Worm (Caenorhabditis elegans) whole organism, L2 larva: ENCODE data around the gene C04G6.11.

ENCODE experiments used
- C34F6.9 ChIP-seq: fragments of 150-350 bp; optimal IDR thresholded peaks from 2 replicates; lab custom pipeline; 2014; ENCODE audit warnings: missing biosample characterization, missing genetic modification characterization
- F13H6.1 ChIP-seq: sonication (generic microtip); optimal IDR thresholded peaks from 2 replicates; lab custom pipeline; 2016; ENCODE audit warnings: missing genetic modification characterization, missing compliant biosample characterization
- R02D3.7 ChIP-seq: fragments of 150-350 bp; optimal IDR thresholded peaks from 2 replicates; lab custom pipeline; 2014; ENCODE audit warnings: missing biosample characterization, missing genetic modification characterization
- Y55F3AM.14 ChIP-seq: fragments of 200-800 bp; sonication (Bioruptor generic); optimal IDR thresholded peaks from 2 replicates; lab custom pipeline; 2018; ENCODE audit warnings: mild to moderate bottlenecking, missing genetic modification characterization, missing compliant biosample characterization
- ZK546.5 ChIP-seq: sonication (generic microtip); optimal IDR thresholded peaks from 2 replicates; lab custom pipeline; 2017; ENCODE audit warnings: missing biosample characterization, missing genetic modification characterization
- alr-1 ChIP-seq: fragments of 150-350 bp; optimal IDR thresholded peaks from 2 replicates; lab custom pipeline; 2014; ENCODE audit warnings: missing biosample characterization, missing genetic modification characterization
- blmp-1 ChIP-seq: sonication (generic microtip); optimal IDR thresholded peaks from 2 replicates; lab custom pipeline; 2017; ENCODE audit warnings: missing genetic modification characterization, mild to moderate bottlenecking, missing compliant biosample characterization, antibody characterized with exemption, moderate library complexity; ENCODE audit not compliant: insufficient read depth
- ceh-16 ChIP-seq: fragments of 150-350 bp; optimal IDR thresholded peaks from 2 replicates; lab custom pipeline; 2014; ENCODE audit warnings: missing biosample characterization, missing genetic modification characterization
- ceh-82 ChIP-seq: fragments of 150-350 bp; optimal IDR thresholded peaks from 2 replicates; lab custom pipeline; 2014; ENCODE audit warnings: missing biosample characterization, missing genetic modification characterization
- crh-2 ChIP-seq: sonication (generic microtip); optimal IDR thresholded peaks from 2 replicates; lab custom pipeline; 2017; ENCODE audit warnings: missing biosample characterization, missing genetic modification characterization
- egl-27 ChIP-seq: sonication (generic microtip); optimal IDR thresholded peaks from 3 replicates; lab custom pipeline; 2017; ENCODE audit warnings: missing biosample characterization, missing genetic modification reagents, missing genetic modification characterization
- elt-3 ChIP-seq: sonication (generic microtip); optimal IDR thresholded peaks from 2 replicates; lab custom pipeline; 2017; ENCODE audit warnings: missing biosample characterization, missing genetic modification characterization
- fos-1 ChIP-seq: fragments of 150-350 bp; optimal IDR thresholded peaks from 2 replicates; lab custom pipeline; 2014; ENCODE audit warnings: missing biosample characterization, missing genetic modification characterization
- gmeb-1 ChIP-seq: fragments of 150-350 bp; optimal IDR thresholded peaks from 2 replicates; lab custom pipeline; 2014; ENCODE audit warnings: missing biosample characterization, missing genetic modification characterization
- lin-11 ChIP-seq: fragments of 150-350 bp; sonication (generic microtip); optimal IDR thresholded peaks from 2 replicates; lab custom pipeline; 2014; ENCODE audit warnings: missing biosample characterization, missing genetic modification characterization, inconsistent platforms, mixed read lengths
- lin-13 ChIP-seq: fragments of 150-350 bp; optimal IDR thresholded peaks from 2 replicates; lab custom pipeline; 2014; ENCODE audit warnings: missing biosample characterization, missing genetic modification reagents, missing genetic modification characterization
- lin-39 ChIP-seq: fragments of 150-350 bp; optimal IDR thresholded peaks from 2 replicates; lab custom pipeline; 2014; ENCODE audit warnings: missing biosample characterization, missing genetic modification reagents, missing genetic modification characterization
- lsy-2 ChIP-seq, 2 experiments: fragments of 150-350 bp in 1 of 2; sonication (generic microtip) in 1 of 2; optimal IDR thresholded peaks; 2 replicates each; lab custom pipeline; 2014 to 2017; ENCODE audit warnings: missing biosample characterization in 2 of 2, missing genetic modification characterization in 2 of 2
- mbf-1 ChIP-seq: sonication (generic microtip); optimal IDR thresholded peaks from 2 replicates; lab custom pipeline; 2017; ENCODE audit warnings: missing biosample characterization, missing genetic modification characterization
- mdl-1 ChIP-seq, 2 experiments: fragments of 150-350 bp in 1 of 2; sonication (generic microtip) in 1 of 2; optimal IDR thresholded peaks; 2 replicates each; lab custom pipeline; 2017; ENCODE audit warnings: missing biosample characterization in 2 of 2, missing genetic modification characterization in 2 of 2
- nhr-10 ChIP-seq: sonication (generic microtip); optimal IDR thresholded peaks from 2 replicates; lab custom pipeline; 2017; ENCODE audit warnings: missing biosample characterization, missing genetic modification characterization
- nhr-11 ChIP-seq: fragments of 150-350 bp; optimal IDR thresholded peaks from 2 replicates; lab custom pipeline; 2014; ENCODE audit warnings: missing biosample characterization, missing genetic modification characterization
- nhr-12 ChIP-seq: fragments of 150-350 bp; optimal IDR thresholded peaks from 2 replicates; lab custom pipeline; 2014; ENCODE audit warnings: missing biosample characterization, missing genetic modification characterization
- nhr-129 ChIP-seq: fragments of 150-350 bp; optimal IDR thresholded peaks from 2 replicates; lab custom pipeline; 2014; ENCODE audit warnings: missing biosample characterization, missing genetic modification characterization
- nhr-21 ChIP-seq: fragments of 150-350 bp; optimal IDR thresholded peaks from 2 replicates; lab custom pipeline; 2014; ENCODE audit warnings: missing biosample characterization, missing genetic modification characterization
- nhr-25 ChIP-seq: fragments of 150-350 bp; sonication (generic microtip); optimal IDR thresholded peaks from 3 replicates; lab custom pipeline; 2014; ENCODE audit warnings: missing biosample characterization, missing genetic modification characterization
- nhr-77 ChIP-seq: fragments of 150-350 bp; optimal IDR thresholded peaks from 2 replicates; lab custom pipeline; 2014; ENCODE audit warnings: missing biosample characterization, missing genetic modification characterization
- peb-1 ChIP-seq: fragments of 150-350 bp; optimal IDR thresholded peaks from 2 replicates; lab custom pipeline; 2014; ENCODE audit warnings: missing biosample characterization, missing genetic modification characterization
- sem-4 ChIP-seq: fragments of 150-350 bp; optimal IDR thresholded peaks from 2 replicates; lab custom pipeline; 2014; ENCODE audit warnings: missing biosample characterization, missing genetic modification reagents, missing genetic modification characterization
- sma-3 ChIP-seq: sonication (generic microtip); optimal IDR thresholded peaks from 2 replicates; lab custom pipeline; 2016; ENCODE audit warnings: missing genetic modification reagents, missing genetic modification characterization, missing compliant biosample characterization
- sma-9 ChIP-seq, 2 experiments: fragments of 150-350 bp in 1 of 2; sonication (generic microtip) in 1 of 2; optimal IDR thresholded peaks; 2 replicates each; lab custom pipeline; 2014 to 2016; ENCODE audit warnings: missing genetic modification characterization in 2 of 2, mild to moderate bottlenecking in 1 of 2, missing biosample characterization in 1 of 2, missing compliant biosample characterization in 1 of 2, missing genetic modification reagents in 1 of 2, moderate library complexity in 1 of 2
- snpc-4 ChIP-seq: fragments of 150-350 bp; optimal IDR thresholded peaks from 2 replicates; lab custom pipeline; 2014; ENCODE audit warnings: missing biosample characterization, missing genetic modification characterization
- unc-55 ChIP-seq: fragments of 150-350 bp; sonication (generic microtip); optimal IDR thresholded peaks from 3 replicates; lab custom pipeline; 2014; ENCODE audit warnings: missing biosample characterization, missing genetic modification reagents, missing genetic modification characterization
- unc-62 ChIP-seq: fragments of 150-350 bp; optimal IDR thresholded peaks from 2 replicates; lab custom pipeline; 2014; ENCODE audit warnings: missing biosample characterization, missing genetic modification reagents, missing genetic modification characterization
- zag-1 ChIP-seq: fragments of 150-350 bp; optimal IDR thresholded peaks from 2 replicates; lab custom pipeline; 2014; ENCODE audit warnings: missing biosample characterization, missing genetic modification characterization
- ztf-1 ChIP-seq: fragments of 200-800 bp; sonication (Bioruptor generic); conservative IDR thresholded peaks from 2 replicates; pipeline ENCODE4 v1.3.6; 2022; ENCODE audit warnings: missing genetic modification characterization, missing compliant biosample characterization
- ztf-11 ChIP-seq: sonication (generic microtip); optimal IDR thresholded peaks from 2 replicates; lab custom pipeline; 2017; ENCODE audit warnings: missing biosample characterization, missing genetic modification characterization

Gene C04G6.11

DNA sequence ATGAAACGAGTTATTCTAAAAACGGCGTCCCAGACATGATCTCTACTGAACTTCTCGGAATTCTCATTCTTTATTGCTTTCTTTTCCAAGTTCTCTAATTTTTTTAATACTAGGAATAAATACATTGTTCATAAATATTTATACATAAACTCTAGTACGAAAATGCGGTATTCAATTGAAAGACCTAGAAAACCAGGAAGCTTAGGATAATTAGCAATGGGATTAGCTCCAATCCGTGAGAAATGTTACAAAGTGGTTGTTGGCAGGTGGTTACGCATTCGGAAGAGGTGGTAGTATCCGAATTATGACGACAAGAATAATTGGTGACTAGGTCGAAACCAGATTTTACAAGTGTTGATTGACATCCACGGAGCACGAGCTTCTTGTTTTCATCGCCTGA, 36.7 kb downstream of the C04G6.11 start:
- TF ChIP-seq blmp-1 (no peak), nhr-21 (tag; lab: Kevin White, UChicago) (no peak), Y55F3AM.14 (GFP tag; lab: Kevin White, UChicago) (no peak), egl-27 (tag; lab: Kevin White, UChicago) (no peak), nhr-77 (tag; lab: Kevin White, UChicago) (no peak), zag-1 (tag; lab: Kevin White, UChicago) (no peak)

DNA sequence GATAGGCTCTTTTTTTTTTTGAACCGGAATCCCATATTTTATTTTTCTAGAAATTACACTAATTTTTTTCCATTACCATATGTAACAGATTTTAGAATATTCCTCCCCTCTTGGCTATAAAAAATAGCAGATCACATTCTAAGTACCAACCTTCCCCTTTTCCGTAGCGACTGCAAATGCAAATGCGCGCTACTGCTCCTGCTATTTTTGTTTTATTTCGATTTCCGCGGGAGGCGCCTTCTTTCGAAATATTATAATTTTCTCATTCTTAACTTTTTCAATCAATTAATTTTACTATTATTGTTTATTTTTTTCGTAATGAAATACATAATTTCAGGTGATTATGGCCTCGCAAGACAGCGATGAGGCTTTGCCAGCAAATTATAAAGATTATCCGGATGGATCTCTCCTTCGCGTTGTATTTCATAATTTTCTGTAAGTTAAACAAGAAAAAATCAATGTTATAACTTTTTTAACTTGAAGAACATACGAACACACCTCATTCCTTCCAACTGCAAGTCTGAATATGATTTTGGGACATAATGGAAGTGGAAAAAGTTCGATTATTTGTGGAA, 41.8 kb downstream of the C04G6.11 start, which contains the start of gene smc-5:
TSS of gene smc-5 (plus strand) at position 332 of the 575 bp plus-strand sequence.
- no peak for TF ChIP-seq Y55F3AM.14 (GFP tag; lab: Kevin White, UChicago)
- TF ChIP-seq nhr-129 (tag; lab: Kevin White, UChicago): peak; percentile 78
- TF ChIP-seq nhr-12 (tag; lab: Kevin White, UChicago): no peak
- peak; percentile 10 for TF ChIP-seq lin-11
- no peak for TF ChIP-seq mbf-1 (tag; lab: Kevin White, UChicago)
- TF ChIP-seq unc-55 (GFP tag; lab: Kevin White, UChicago): peak; percentile 94
- peak; percentile 69 for TF ChIP-seq sma-3
- no peak for TF ChIP-seq alr-1 (tag; lab: Kevin White, UChicago)
- peak; percentile 40 for TF ChIP-seq fos-1 (tag; lab: Kevin White, UChicago)
- peak; percentile 80 for TF ChIP-seq gmeb-1
- no peak for TF ChIP-seq nhr-11
- peak; percentile 77 for TF ChIP-seq crh-2
- no peak for TF ChIP-seq lin-39
- no peak for TF ChIP-seq peb-1
- peak; percentile 50 to 88 for TF ChIP-seq lsy-2 (tag; optimal IDR thresholded peaks at IDR 0.05; lab: Kevin White, UChicago)
- no peak for TF ChIP-seq sem-4 (tag; lab: Kevin White, UChicago)
- TF ChIP-seq lin-13 (GFP tag; lab: Kevin White, UChicago): peak; percentile 78
- TF ChIP-seq C34F6.9 (tag; lab: Kevin White, UChicago): peak; percentile 83
- peak; percentile 82 for TF ChIP-seq snpc-4
- TF ChIP-seq blmp-1: peak; percentile 9
- peak; percentile 28 for TF ChIP-seq nhr-21 (tag; lab: Kevin White, UChicago)
- peak; percentile 62 for TF ChIP-seq sma-9 (GFP tag; optimal IDR thresholded peaks at IDR 0.05; lab: Kevin White, UChicago)
- TF ChIP-seq sma-9 (tag; optimal IDR thresholded peaks at IDR 0.05; lab: Kevin White, UChicago): no peak

ce11 chrII:5060719-5061118, 42.9 kb downstream of the C04G6.11 start, which contains the start of gene pho-12:
pho-12 (minus strand) TSS chrII:5060819.
- TF ChIP-seq elt-3 (tag; lab: Kevin White, UChicago) (no peak), nhr-12 (tag; lab: Kevin White, UChicago) (no peak), nhr-77 (tag; lab: Kevin White, UChicago) (no peak), gmeb-1 (no peak)

DNA sequence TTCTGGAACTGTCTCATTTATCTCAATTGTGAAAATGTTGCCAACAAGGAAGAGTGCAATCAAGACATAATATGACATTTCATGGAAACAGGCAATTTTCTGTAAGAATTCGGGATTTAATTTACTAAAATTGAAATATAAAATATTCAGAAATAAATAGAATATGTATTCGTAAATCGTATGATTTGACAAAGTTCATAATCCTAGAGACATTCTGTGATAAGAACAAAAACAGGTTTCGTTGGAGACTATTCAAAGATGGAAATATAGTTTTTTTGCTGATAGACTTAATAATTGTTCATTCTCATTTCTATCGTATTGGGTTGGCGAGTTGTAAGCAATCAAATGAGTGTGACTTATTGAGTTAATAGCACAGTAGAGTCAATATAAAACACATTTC, 45.6 kb downstream of the C04G6.11 start, which contains the start of gene C27A2.12:
TSS of gene C27A2.12 (minus strand) at position 101 of the 400 bp plus-strand sequence.
- no peak for TF ChIP-seq sem-4 (tag; lab: Kevin White, UChicago)
- TF ChIP-seq ztf-1 (GFP tag; lab: Robert Waterston, UW): no peak
- no peak for TF ChIP-seq nhr-10
- no peak for TF ChIP-seq ceh-16 (tag; lab: Kevin White, UChicago)
- TF ChIP-seq ZK546.5 (tag; lab: Kevin White, UChicago): no peak
- TF ChIP-seq crh-2: no peak
- TF ChIP-seq ceh-82 (tag; lab: Kevin White, UChicago): no peak
- no peak for TF ChIP-seq ztf-11 (tag; lab: Kevin White, UChicago)
- no peak for TF ChIP-seq sma-9 (GFP tag; optimal IDR thresholded peaks at IDR 0.05; lab: Kevin White, UChicago)
- no peak for TF ChIP-seq sma-9 (tag; optimal IDR thresholded peaks at IDR 0.05; lab: Kevin White, UChicago)
- no peak for TF ChIP-seq mdl-1 (tag; optimal IDR thresholded peaks at IDR 0.05; lab: Kevin White, UChicago)
- TF ChIP-seq snpc-4: no peak
- no peak for TF ChIP-seq Y55F3AM.14 (GFP tag; lab: Kevin White, UChicago)
- TF ChIP-seq unc-62: no peak

- TF ChIP-seq mdl-1 (tag; optimal IDR thresholded peaks at IDR 0.05; lab: Kevin White, UChicago) (peak in 1 of 2 experiments; percentile 8), unc-55 (GFP tag; lab: Kevin White, UChicago) (no peak), R02D3.7 (no peak), snpc-4 (peak; percentile 98), lsy-2 (tag; optimal IDR thresholded peaks at IDR 0.05; lab: Kevin White, UChicago) (peak; percentile 63 to 81), crh-2 (peak; percentile 68), nhr-21 (tag; lab: Kevin White, UChicago) (peak; percentile 45), sma-9 (GFP tag; optimal IDR thresholded peaks at IDR 0.05; lab: Kevin White, UChicago) (peak; percentile 66), sma-9 (tag; optimal IDR thresholded peaks at IDR 0.05; lab: Kevin White, UChicago) (no peak), C34F6.9 (tag; lab: Kevin White, UChicago) (peak; percentile 35), nhr-25 (tag; lab: Kevin White, UChicago) (peak; percentile 26), nhr-129 (tag; lab: Kevin White, UChicago) (peak; percentile 61), F13H6.1 (tag; lab: Kevin White, UChicago) (peak; percentile 71), sma-3 (peak; percentile 73), fos-1 (tag; lab: Kevin White, UChicago) (peak; percentile 30), nhr-12 (tag; lab: Kevin White, UChicago) (no peak), blmp-1 (no peak), lin-13 (GFP tag; lab: Kevin White, UChicago) (peak; percentile 31), Y55F3AM.14 (GFP tag; lab: Kevin White, UChicago) (no peak), gmeb-1 (peak; percentile 62), nhr-77 (tag; lab: Kevin White, UChicago) (peak; percentile 24), sem-4 (tag; lab: Kevin White, UChicago) (peak; percentile 47), lin-11 (peak; percentile 44)
These were observed 46.3 kb downstream of the C04G6.11 start for ce11 chrII:5057315-5057714.
